Worm (Caenorhabditis elegans): ENCODE data around the gene H04J21.4.

ce11 chrIII:2386483-2386882, 18.2 kb upstream of the H04J21.4 start, which contains the start of gene H14E04.3:
- TF ChIP-seq hmbx-1 (tag; optimal IDR thresholded peaks at IDR 0.05): no peak
- no peak for TF ChIP-seq ama-1 (optimal IDR thresholded peaks at IDR 0.05)

Measured in whole organism, early embryonic.